Worm (Caenorhabditis elegans) whole organism, young adult: Measurements from ENCODE around the gene F10E9.4.

ENCODE experiments used
- F52B5.7 ChIP-seq: sonication (generic microtip); optimal IDR thresholded peaks from 2 replicates; lab custom pipeline; 2016; ENCODE audit warnings: mild to moderate bottlenecking, missing genetic modification characterization, missing compliant biosample characterization
- Y56A3A.18 ChIP-seq: fragments of 200-800 bp; sonication (Bioruptor generic); IDR thresholded peaks from 2 replicates; pipeline ENCODE4 v1.3.6; 2022; ENCODE audit warnings: missing genetic modification reagents, missing genetic modification characterization, missing compliant biosample characterization

DNA sequence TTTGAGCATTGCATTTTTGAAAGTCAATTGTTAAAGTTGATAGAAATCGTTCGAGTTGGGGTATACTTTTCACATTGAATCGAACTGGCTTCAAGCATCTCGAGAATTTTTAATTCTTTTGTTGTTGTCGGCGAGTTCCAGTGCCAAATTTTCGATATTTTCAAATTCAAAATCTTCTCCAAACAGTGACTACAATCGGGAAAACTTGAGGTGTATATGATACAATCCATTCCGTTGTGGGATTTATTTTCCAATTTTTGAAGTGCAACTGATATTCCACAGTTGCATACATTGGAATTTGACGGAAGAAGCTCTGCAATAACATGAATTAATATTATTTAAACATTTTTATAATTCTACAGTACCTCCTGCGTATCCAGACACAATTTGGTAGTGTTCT lies 2.5 kb upstream of the F10E9.4 start:
- TF ChIP-seq Y56A3A.18 (GFP tag; lab: Robert Waterston, UW) (no peak), F52B5.7 (tag; lab: Kevin White, UChicago) (no peak)
